Fruit fly (Drosophila melanogaster) whole organism, embryonic: ENCODE measurements around the gene Ns1.

Experiments used
- Bteb2 ChIP-seq: fragments of 200-800 bp; sonication (Bioruptor generic); optimal IDR thresholded peaks from 2 replicates; lab custom pipeline; 2016; ENCODE audit warnings: missing biosample characterization, missing genetic modification characterization
- CG10565 ChIP-seq: fragments of 200-800 bp; sonication (Bioruptor generic); optimal IDR thresholded peaks from 3 replicates; lab custom pipeline; 2016; ENCODE audit warnings: missing biosample characterization, mild to moderate bottlenecking, missing genetic modification characterization
- CG10654 ChIP-seq: fragments of 200-800 bp; sonication (Bioruptor generic); optimal IDR thresholded peaks from 2 replicates; lab custom pipeline; 2016; ENCODE audit warnings: missing biosample characterization, missing genetic modification characterization
- CG12071 ChIP-seq: fragments of 200-800 bp; sonication (Bioruptor generic); optimal IDR thresholded peaks from 3 replicates; lab custom pipeline; 2018; ENCODE audit warnings: missing biosample characterization, mild to moderate bottlenecking, missing genetic modification characterization
- CG12219 ChIP-seq: fragments of 200-800 bp; sonication (Bioruptor generic); optimal IDR thresholded peaks from 3 replicates; lab custom pipeline; 2018; ENCODE audit warnings: missing biosample characterization, mild to moderate bottlenecking, missing genetic modification characterization
- CG1233 ChIP-seq: fragments of 200-800 bp; sonication (Bioruptor generic); optimal IDR thresholded peaks from 4 replicates; lab custom pipeline; 2018; ENCODE audit warnings: missing biosample characterization, mild to moderate bottlenecking, missing genetic modification characterization
- CG13775 ChIP-seq: fragments of 200-800 bp; sonication (Bioruptor generic); optimal IDR thresholded peaks from 3 replicates; lab custom pipeline; 2017; ENCODE audit warnings: missing biosample characterization, mild to moderate bottlenecking, missing genetic modification characterization
- CG16779 ChIP-seq: fragments of 200-800 bp; sonication (Bioruptor generic); IDR thresholded peaks from 2 replicates; pipeline ENCODE4 v1.3.6; 2022; ENCODE audit warnings: missing biosample characterization, missing genetic modification characterization
- CG16815 ChIP-seq: fragments of 200-800 bp; sonication (Bioruptor generic); optimal IDR thresholded peaks from 3 replicates; lab custom pipeline; 2017; ENCODE audit warnings: missing biosample characterization, mild to moderate bottlenecking, missing genetic modification characterization
- CG17361 ChIP-seq: fragments of 200-800 bp; sonication (Bioruptor generic); IDR thresholded peaks from 3 replicates; pipeline ENCODE4 v1.3.6; 2022; ENCODE audit warnings: missing biosample characterization, missing genetic modification characterization
- CG17829 ChIP-seq: fragments of 200-800 bp; optimal IDR thresholded peaks from 2 replicates; lab custom pipeline; 2019; ENCODE audit warnings: missing biosample characterization, mild to moderate bottlenecking, missing genetic modification characterization, moderate library complexity
- CG17912 ChIP-seq: fragments of 200-800 bp; sonication (Bioruptor generic); optimal IDR thresholded peaks from 2 replicates; lab custom pipeline; 2018; ENCODE audit warnings: missing biosample characterization, mild to moderate bottlenecking, missing genetic modification characterization
- CG32532 ChIP-seq: fragments of 200-800 bp; sonication (Bioruptor generic); IDR thresholded peaks from 2 replicates; pipeline ENCODE4 v1.3.6; 2022; ENCODE audit warnings: missing biosample characterization, missing genetic modification characterization
- CG4424 ChIP-seq: fragments of 200-800 bp; sonication (Bioruptor generic); optimal IDR thresholded peaks from 3 replicates; lab custom pipeline; 2016; ENCODE audit warnings: missing biosample characterization, missing genetic modification characterization
- CG4820 ChIP-seq: fragments of 200-800 bp; sonication (Bioruptor generic); optimal IDR thresholded peaks from 3 replicates; lab custom pipeline; 2016; ENCODE audit warnings: missing biosample characterization, missing genetic modification characterization
- CG6654 ChIP-seq: fragments of 200-800 bp; sonication (Bioruptor generic); optimal IDR thresholded peaks from 2 replicates; lab custom pipeline; 2017; ENCODE audit warnings: missing biosample characterization, mild to moderate bottlenecking, missing genetic modification characterization
- CG6791 ChIP-seq: fragments of 200-800 bp; sonication (Bioruptor generic); IDR thresholded peaks from 3 replicates; pipeline ENCODE4 v1.3.6; 2022; ENCODE audit warnings: missing biosample characterization, missing genetic modification characterization; ENCODE audit not compliant: partially characterized antibody
- CG8281 ChIP-seq: fragments of 200-800 bp; sonication (Bioruptor generic); optimal IDR thresholded peaks from 2 replicates; lab custom pipeline; 2018; ENCODE audit warnings: missing biosample characterization, mild to moderate bottlenecking, missing genetic modification characterization, moderate library complexity
- CG9437 ChIP-seq: fragments of 200-800 bp; sonication (Bioruptor generic); optimal IDR thresholded peaks from 2 replicates; lab custom pipeline; 2018; ENCODE audit warnings: missing biosample characterization, mild to moderate bottlenecking, missing genetic modification characterization
- CHES-1-like ChIP-seq: fragments of 200-800 bp; sonication (Bioruptor generic); optimal IDR thresholded peaks from 2 replicates; lab custom pipeline; 2016; ENCODE audit warnings: missing biosample characterization, missing genetic modification characterization
- CTCF ChIP-seq: fragments of 200-800 bp; sonication (Bioruptor generic); optimal IDR thresholded peaks from 2 replicates; lab custom pipeline; 2017; ENCODE audit warnings: missing biosample characterization, mild to moderate bottlenecking, missing genetic modification characterization, moderate library complexity
- CrebB ChIP-seq: fragments of 200-800 bp; sonication (Bioruptor generic); optimal IDR thresholded peaks from 3 replicates; lab custom pipeline; 2018; ENCODE audit warnings: missing biosample characterization, mild to moderate bottlenecking, missing genetic modification characterization
- ERR ChIP-seq: fragments of 200-800 bp; sonication (Bioruptor generic); optimal IDR thresholded peaks from 2 replicates; lab custom pipeline; 2016; ENCODE audit warnings: missing biosample characterization, missing genetic modification characterization
- Fer1 ChIP-seq: fragments of 200-800 bp; sonication (Bioruptor generic); optimal IDR thresholded peaks from 2 replicates; lab custom pipeline; 2017; ENCODE audit warnings: missing biosample characterization, mild to moderate bottlenecking, missing genetic modification characterization
- GATAe ChIP-seq: fragments of 200-800 bp; sonication (Bioruptor generic); conservative IDR thresholded peaks from 2 replicates; pipeline ENCODE4 v1.3.6; 2022; ENCODE audit warnings: missing biosample characterization, missing genetic modification characterization
- Hr51 ChIP-seq, 2 experiments: fragments of 200-800 bp; sonication (Bioruptor generic); optimal IDR thresholded peaks; 2 replicates in 1 of 2; 3 replicates in 1 of 2; lab custom pipeline; 2016 to 2018; ENCODE audit warnings: missing biosample characterization in 2 of 2, missing genetic modification characterization in 2 of 2, mild to moderate bottlenecking in 1 of 2, moderate library complexity in 1 of 2
- Kr ChIP-seq: fragments of 200-800 bp; sonication (Bioruptor generic); optimal IDR thresholded peaks from 2 replicates; lab custom pipeline; 2017; ENCODE audit warnings: missing biosample characterization, mild to moderate bottlenecking, missing genetic modification characterization
- MBD-R2 ChIP-seq: fragments of 200-800 bp; sonication (Bioruptor generic); IDR thresholded peaks from 2 replicates; pipeline ENCODE4 v1.3.6; 2022; ENCODE audit warnings: missing biosample characterization, missing genetic modification characterization
- MESR4 ChIP-seq: fragments of 200-800 bp; sonication (Bioruptor generic); optimal IDR thresholded peaks from 2 replicates; lab custom pipeline; 2018; ENCODE audit warnings: missing biosample characterization, mild to moderate bottlenecking, missing genetic modification characterization, moderate library complexity
- Oli ChIP-seq: fragments of 200-800 bp; sonication (Bioruptor generic); optimal IDR thresholded peaks from 2 replicates; lab custom pipeline; 2018; ENCODE audit warnings: missing biosample characterization, mild to moderate bottlenecking, missing genetic modification characterization, moderate library complexity
- Poxn ChIP-seq: fragments of 200-800 bp; sonication (Bioruptor generic); IDR thresholded peaks from 2 replicates; pipeline ENCODE4 v1.3.6; 2022; ENCODE audit warnings: missing biosample characterization, missing genetic modification characterization
- Rx ChIP-seq: fragments of 200-800 bp; sonication (Bioruptor generic); IDR thresholded peaks from 2 replicates; pipeline ENCODE4 v1.3.6; 2022; ENCODE audit warnings: missing biosample characterization, missing genetic modification characterization
- Xrp1 ChIP-seq: fragments of 200-800 bp; sonication (Bioruptor generic); IDR thresholded peaks from 2 replicates; pipeline ENCODE4 v1.3.6; 2022; ENCODE audit warnings: missing biosample characterization, missing genetic modification characterization
- YL-1 ChIP-seq: fragments of 200-800 bp; sonication (Bioruptor generic); optimal IDR thresholded peaks from 3 replicates; lab custom pipeline; 2017; ENCODE audit warnings: missing biosample characterization, mild to moderate bottlenecking, missing genetic modification characterization
- ara ChIP-seq: fragments of 200-800 bp; sonication (Bioruptor generic); IDR thresholded peaks from 2 replicates; pipeline ENCODE4 v1.3.6; 2022; ENCODE audit warnings: missing biosample characterization, missing genetic modification characterization
- disco-r ChIP-seq: fragments of 200-800 bp; sonication (Bioruptor generic); optimal IDR thresholded peaks from 2 replicates; lab custom pipeline; 2016; ENCODE audit warnings: missing biosample characterization, missing genetic modification characterization
- eyg ChIP-seq: fragments of 200-800 bp; sonication (Bioruptor generic); optimal IDR thresholded peaks from 3 replicates; lab custom pipeline; 2016; ENCODE audit warnings: missing biosample characterization, missing genetic modification characterization
- gce ChIP-seq: fragments of 200-800 bp; sonication (Bioruptor generic); IDR thresholded peaks from 3 replicates; pipeline ENCODE4 v1.3.6; 2022; ENCODE audit warnings: missing biosample characterization, missing genetic modification characterization
- grn ChIP-seq: fragments of 200-800 bp; sonication (Bioruptor generic); optimal IDR thresholded peaks from 3 replicates; lab custom pipeline; 2017; ENCODE audit warnings: missing biosample characterization, missing genetic modification characterization
- gro ChIP-seq: fragments of 200-800 bp; sonication (Bioruptor generic); optimal IDR thresholded peaks from 2 replicates; lab custom pipeline; 2016; ENCODE audit warnings: missing biosample characterization, missing genetic modification characterization
- h ChIP-seq: fragments of >200 bp; optimal IDR thresholded peaks from 2 replicates; lab custom pipeline; 2017
- hb ChIP-seq: fragments of 200-800 bp; sonication (Bioruptor generic); IDR thresholded peaks from 3 replicates; pipeline ENCODE4 v1.3.6; 2022; ENCODE audit warnings: missing biosample characterization, missing genetic modification characterization; ENCODE audit not compliant: partially characterized antibody
- mirr ChIP-seq: fragments of 200-800 bp; sonication (Bioruptor generic); optimal IDR thresholded peaks from 3 replicates; lab custom pipeline; 2018; ENCODE audit warnings: missing biosample characterization, mild to moderate bottlenecking, missing genetic modification characterization
- mld ChIP-seq: fragments of 200-800 bp; sonication (Bioruptor generic); IDR thresholded peaks from 3 replicates; pipeline ENCODE4 v1.3.6; 2022; ENCODE audit warnings: missing biosample characterization, missing genetic modification characterization; ENCODE audit not compliant: partially characterized antibody
- ro ChIP-seq: fragments of 200-800 bp; sonication (Bioruptor generic); IDR thresholded peaks from 2 replicates; pipeline ENCODE4 v1.3.6; 2022; ENCODE audit warnings: missing biosample characterization, missing genetic modification characterization
- shn ChIP-seq: fragments of 200-800 bp; sonication (Bioruptor generic); optimal IDR thresholded peaks from 3 replicates; lab custom pipeline; 2016; ENCODE audit warnings: missing biosample characterization, missing genetic modification characterization
- sima ChIP-seq: fragments of 200-800 bp; sonication (Bioruptor generic); optimal IDR thresholded peaks from 2 replicates; lab custom pipeline; 2016; ENCODE audit warnings: missing biosample characterization, missing genetic modification characterization
- slp2 ChIP-seq: fragments of 200-800 bp; sonication (Bioruptor generic); optimal IDR thresholded peaks from 2 replicates; lab custom pipeline; 2016; ENCODE audit warnings: missing biosample characterization, missing genetic modification characterization
- so ChIP-seq: fragments of 200-800 bp; sonication (Bioruptor generic); IDR thresholded peaks from 3 replicates; pipeline ENCODE4 v1.3.6; 2022; ENCODE audit warnings: missing biosample characterization, missing genetic modification characterization
- tgo ChIP-seq: fragments of 200-800 bp; sonication (Bioruptor generic); IDR thresholded peaks from 3 replicates; pipeline ENCODE4 v1.3.6; 2022; ENCODE audit warnings: missing biosample characterization, missing genetic modification characterization
- tup ChIP-seq: fragments of 200-800 bp; sonication (Bioruptor generic); optimal IDR thresholded peaks from 2 replicates; lab custom pipeline; 2016; ENCODE audit warnings: missing biosample characterization, mild to moderate bottlenecking, missing genetic modification characterization, moderate library complexity

Gene Ns1

DNA sequence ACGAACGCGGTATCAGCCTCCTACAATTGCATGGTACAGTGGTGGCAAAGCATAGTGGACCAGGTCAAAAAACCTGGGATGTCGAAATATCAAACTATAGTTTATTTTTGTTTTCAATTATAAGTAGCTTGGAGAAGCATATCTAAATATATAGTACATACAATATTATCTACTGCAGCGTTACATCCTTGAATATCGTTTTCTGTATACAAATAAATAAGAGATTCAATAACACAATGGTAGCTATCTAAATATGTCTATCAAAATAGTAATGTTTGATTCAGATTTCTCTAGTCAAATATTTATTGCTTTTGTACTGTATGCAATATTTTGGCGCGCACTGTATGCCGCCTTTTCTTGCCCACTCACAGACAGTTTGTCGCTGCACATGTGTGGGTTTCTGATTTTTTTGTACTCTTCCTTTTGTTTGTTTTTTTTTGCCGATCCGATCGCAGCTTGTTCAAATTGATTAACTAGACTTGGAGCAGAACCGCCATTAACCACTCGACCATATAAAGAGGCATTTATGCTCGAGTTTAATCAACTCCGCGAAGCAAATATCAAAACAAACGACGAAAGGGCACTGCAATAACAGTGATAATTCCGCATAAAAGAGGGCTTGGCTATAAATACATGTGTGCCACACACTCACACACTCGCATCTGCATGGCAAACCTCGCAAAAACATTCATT, 8.3 kb upstream of the Ns1 start (continued):
- TF ChIP-seq MBD-R2 (GFP tag; lab: Robert Waterston, UW) = peak; percentile 66; the same call in 1 of the 2 replicates
- peak; percentile 96 for TF ChIP-seq so (GFP tag; lab: Robert Waterston, UW)
- peak; percentile 79 for TF ChIP-seq CG16779 (GFP tag; lab: Robert Waterston, UW)
- peak; percentile 94 for TF ChIP-seq CG9437
- TF ChIP-seq grn = peak; percentile 80
- peak; percentile 82 for TF ChIP-seq sima (GFP tag; lab: Kevin White, UChicago)
- no peak for TF ChIP-seq CG6791
- TF ChIP-seq slp2 = peak; percentile 90
- peak; percentile 95 for TF ChIP-seq CG12219
- TF ChIP-seq CG17829 (tag; lab: Kevin White, UChicago) = peak; percentile 96
- peak; percentile 86 for TF ChIP-seq gce (GFP tag; lab: Robert Waterston, UW)
- TF ChIP-seq GATAe (GFP tag; lab: Robert Waterston, UW) = peak; percentile 47
- TF ChIP-seq Xrp1 (GFP tag; lab: Robert Waterston, UW) = peak; percentile 97
- peak; percentile 79 for TF ChIP-seq CHES-1-like (GFP tag; lab: Kevin White, UChicago)
- peak; percentile 87 for TF ChIP-seq CG10565 (GFP tag; lab: Kevin White, UChicago)
- TF ChIP-seq CG13775 (GFP tag; lab: Kevin White, UChicago) = peak; percentile 97
- TF ChIP-seq Rx (GFP tag; lab: Robert Waterston, UW) = peak; percentile 91
- peak; percentile 67 for TF ChIP-seq ERR
- TF ChIP-seq Oli (tag; lab: Kevin White, UChicago) = peak; percentile 97
- TF ChIP-seq CG17361 = peak; percentile 96
- TF ChIP-seq hb (GFP tag; lab: Robert Waterston, UW) = no peak
- peak; percentile 95 for TF ChIP-seq tgo
- peak; percentile 91 for TF ChIP-seq CG10654 (GFP tag; lab: Kevin White, UChicago)
- TF ChIP-seq CG4820 (GFP tag; lab: Kevin White, UChicago) = peak; percentile 93
- TF ChIP-seq tup = peak; percentile 86
- TF ChIP-seq MESR4 (GFP tag; lab: Kevin White, UChicago) = peak; percentile 15
- TF ChIP-seq CG6654 = peak; percentile 85
- peak; percentile 90 for TF ChIP-seq CG12071 (GFP tag; lab: Kevin White, UChicago)
- peak; percentile 79 for TF ChIP-seq ro (GFP tag; lab: Robert Waterston, UW)
- TF ChIP-seq CG8281 (tag; lab: Kevin White, UChicago) = peak; percentile 87
- peak; percentile 97 for TF ChIP-seq Fer1 (GFP tag; lab: Kevin White, UChicago)
- peak; percentile 83 for TF ChIP-seq shn (GFP tag; lab: Kevin White, UChicago)
- TF ChIP-seq gro (GFP tag; lab: Kevin White, UChicago) = peak; percentile 85
- TF ChIP-seq ara (GFP tag; lab: Robert Waterston, UW) = peak; percentile 88
- peak; percentile 66 for TF ChIP-seq Kr (GFP tag; lab: Kevin White, UChicago)
- peak; percentile 90 for TF ChIP-seq CG16815 (GFP tag; lab: Kevin White, UChicago)
- TF ChIP-seq mirr (GFP tag; lab: Kevin White, UChicago) = peak; percentile 8
- TF ChIP-seq h (lab: Kevin White, UChicago) = no peak
- TF ChIP-seq CTCF (GFP tag; lab: Kevin White, UChicago) = peak; percentile 71
- peak; percentile 96 for TF ChIP-seq CG4424 (GFP tag; lab: Kevin White, UChicago)
- TF ChIP-seq eyg (GFP tag; lab: Kevin White, UChicago) = peak; percentile 81
- TF ChIP-seq CG17912 (GFP tag; lab: Kevin White, UChicago) = peak; percentile 79
- no peak for TF ChIP-seq mld
- peak; percentile 85 for TF ChIP-seq YL-1 (GFP tag; lab: Kevin White, UChicago)
- TF ChIP-seq disco-r (GFP tag; lab: Kevin White, UChicago) = peak; percentile 89
- peak; percentile 94 for TF ChIP-seq CG32532
- TF ChIP-seq CG1233 (GFP tag; lab: Kevin White, UChicago) = peak; percentile 94
- TF ChIP-seq Hr51 (GFP tag; optimal IDR thresholded peaks at IDR 0.05; lab: Kevin White, UChicago) = peak; percentile 85 to 98
- peak; percentile 91 for TF ChIP-seq Bteb2
- TF ChIP-seq Poxn (GFP tag; lab: Robert Waterston, UW) = peak; percentile 56
- peak; percentile 91 for TF ChIP-seq CrebB (tag; lab: Kevin White, UChicago)
